Fruit fly (Drosophila melanogaster): ENCODE measurements around the gene CG10096.

The CG10096 gene

dm6 chr3R:12406235-12407196 lies 10.7 kb upstream of the CG10096 start, which contains the start of gene CG5167 (continued):
- no peak for TF ChIP-seq danr (GFP tag; IDR thresholded peaks at IDR 0.05)
- no peak for TF ChIP-seq Mad (GFP tag; optimal IDR thresholded peaks at IDR 0.05)
- TF ChIP-seq CG6683 (GFP tag; optimal IDR thresholded peaks at IDR 0.05), result no peak
- no peak for TF ChIP-seq vnd (GFP tag; IDR thresholded peaks at IDR 0.05; ENCODE audit: partially characterized antibody)
- TF ChIP-seq usp (GFP tag; optimal IDR thresholded peaks at IDR 0.05), result no peak
- no peak for TF ChIP-seq CG16779 (GFP tag; IDR thresholded peaks at IDR 0.05)
- TF ChIP-seq dpn (GFP tag; optimal IDR thresholded peaks at IDR 0.05), result peak in 1 of 2 experiments; percentile 49
- TF ChIP-seq CG32767 (GFP tag; IDR thresholded peaks at IDR 0.05), result no peak
- no peak for TF ChIP-seq tup (GFP tag; optimal IDR thresholded peaks at IDR 0.05)
- TF ChIP-seq toy (GFP tag; IDR thresholded peaks at IDR 0.05), result no peak
- TF ChIP-seq CG16815 (GFP tag; optimal IDR thresholded peaks at IDR 0.05), result no peak
- no peak for TF ChIP-seq Ada2b (GFP tag; IDR thresholded peaks at IDR 0.05)
- no peak for TF ChIP-seq cwo (GFP tag; optimal IDR thresholded peaks at IDR 0.05)
- TF ChIP-seq Ptx1 (GFP tag; IDR thresholded peaks at IDR 0.05), result no peak
- no peak for TF ChIP-seq Sin3A (optimal IDR thresholded peaks at IDR 0.05)
- TF ChIP-seq da (GFP tag; optimal IDR thresholded peaks at IDR 0.05), result no peak
- no peak for TF ChIP-seq twi (tag; optimal IDR thresholded peaks at IDR 0.05)
- no peak for TF ChIP-seq maf-S (GFP tag; optimal IDR thresholded peaks at IDR 0.05)
- no peak for TF ChIP-seq CG17568 (GFP tag; optimal IDR thresholded peaks at IDR 0.05)
- no peak for TF ChIP-seq CG4404 (GFP tag; IDR thresholded peaks at IDR 0.05)
- no peak for TF ChIP-seq H2.0 (GFP tag; IDR thresholded peaks at IDR 0.05)
- TF ChIP-seq repo (GFP tag; optimal IDR thresholded peaks at IDR 0.05), result no peak
- peak; percentile 38 for TF ChIP-seq BEAF-32 (GFP tag; optimal IDR thresholded peaks at IDR 0.05)
- TF ChIP-seq CG5245 (GFP tag; optimal IDR thresholded peaks at IDR 0.05), result no peak
- TF ChIP-seq CG1603 (tag; optimal IDR thresholded peaks at IDR 0.05), result peak; percentile 39
- no peak for TF ChIP-seq dmrt99B (tag; optimal IDR thresholded peaks at IDR 0.05)
- TF ChIP-seq CG31388 (GFP tag; optimal IDR thresholded peaks at IDR 0.05), result no peak
- TF ChIP-seq Oli (tag; optimal IDR thresholded peaks at IDR 0.05), result peak; percentile 2
- no peak for TF ChIP-seq CG1792 (GFP tag; optimal IDR thresholded peaks at IDR 0.05)
- no peak for TF ChIP-seq CG33213 (GFP tag; optimal IDR thresholded peaks at IDR 0.05)
- peak; percentile 61 for TF ChIP-seq CG10979 (tag; optimal IDR thresholded peaks at IDR 0.05)
- TF ChIP-seq exex (tag; optimal IDR thresholded peaks at IDR 0.05), result peak; percentile 89
- TF ChIP-seq sug (tag; optimal IDR thresholded peaks at IDR 0.05), result peak; percentile 36
- TF ChIP-seq al (GFP tag; IDR thresholded peaks at IDR 0.05), result no peak
- no peak for TF ChIP-seq sd (tag; optimal IDR thresholded peaks at IDR 0.05)
- no peak for TF ChIP-seq CG7745 (tag; optimal IDR thresholded peaks at IDR 0.05)
- no peak for TF ChIP-seq Kr (GFP tag; optimal IDR thresholded peaks at IDR 0.05)
- no peak for TF ChIP-seq D (optimal IDR thresholded peaks at IDR 0.05)
- no peak for TF ChIP-seq D (GFP tag; optimal IDR thresholded peaks at IDR 0.05)
- TF ChIP-seq Xbp1 (GFP tag; optimal IDR thresholded peaks at IDR 0.05), result peak; percentile 28
- no peak for TF ChIP-seq peb (GFP tag; IDR thresholded peaks at IDR 0.05)
- peak; percentile 19 for TF ChIP-seq gcm (GFP tag; optimal IDR thresholded peaks at IDR 0.05)
- no peak for TF ChIP-seq Atf3 (GFP tag; optimal IDR thresholded peaks at IDR 0.05)
- no peak for TF ChIP-seq crol (GFP tag; IDR thresholded peaks at IDR 0.05)
- no peak for TF ChIP-seq CG18619 (GFP tag; optimal IDR thresholded peaks at IDR 0.05)
- peak; percentile 21 for TF ChIP-seq D19B (GFP tag; optimal IDR thresholded peaks at IDR 0.05)
- TF ChIP-seq tio (GFP tag; optimal IDR thresholded peaks at IDR 0.05), result no peak
- no peak for TF ChIP-seq Gsc (GFP tag; IDR thresholded peaks at IDR 0.05)
- TF ChIP-seq Awh (GFP tag; IDR thresholded peaks at IDR 0.05), result no peak
- no peak for TF ChIP-seq Antp (GFP tag; optimal IDR thresholded peaks at IDR 0.05)
